Worm (Caenorhabditis elegans) whole organism, early embryonic: ENCODE results near the gene F20B6.4.

Experiments used
- B0310.2 ChIP-seq: sonication (generic microtip); optimal IDR thresholded peaks from 2 replicates; lab custom pipeline; 2016; ENCODE audit warnings: mild to moderate bottlenecking, missing genetic modification characterization, missing compliant biosample characterization
- F13C5.2 ChIP-seq: sonication (generic microtip); optimal IDR thresholded peaks from 2 replicates; lab custom pipeline; 2017; ENCODE audit warnings: mild to moderate bottlenecking, missing genetic modification characterization, inconsistent platforms, missing compliant biosample characterization
- aly-1 ChIP-seq: sonication (generic microtip); optimal IDR thresholded peaks from 2 replicates; lab custom pipeline; 2016; ENCODE audit warnings: missing genetic modification characterization, missing compliant biosample characterization
- ama-1 ChIP-seq: fragments of 150-350 bp; optimal IDR thresholded peaks from 2 replicates; lab custom pipeline; 2014
- ceh-13 ChIP-seq: fragments of 200-800 bp; sonication (Bioruptor generic); optimal IDR thresholded peaks from 2 replicates; lab custom pipeline; 2018; ENCODE audit warnings: mild to moderate bottlenecking, missing genetic modification characterization, missing compliant biosample characterization
- ceh-36 ChIP-seq: sonication (generic microtip); optimal IDR thresholded peaks from 2 replicates; lab custom pipeline; 2016; ENCODE audit warnings: missing genetic modification characterization, inconsistent platforms, missing compliant biosample characterization
- ets-7 ChIP-seq: sonication (generic microtip); optimal IDR thresholded peaks from 2 replicates; lab custom pipeline; 2016; ENCODE audit warnings: missing genotype, missing genetic modification characterization, missing compliant biosample characterization
- flt-1 ChIP-seq: fragments of 200-800 bp; sonication (Bioruptor generic); IDR thresholded peaks from 2 replicates; pipeline ENCODE4 v1.3.6; 2022; ENCODE audit warnings: missing genetic modification characterization, missing compliant biosample characterization
- hmbx-1 ChIP-seq: sonication (generic microtip); optimal IDR thresholded peaks from 2 replicates; lab custom pipeline; 2016; ENCODE audit warnings: mild to moderate bottlenecking, missing genetic modification characterization, missing compliant biosample characterization
- pes-1 ChIP-seq: fragments of 200-800 bp; sonication (Bioruptor generic); IDR thresholded peaks from 2 replicates; pipeline ENCODE4 v1.3.6; 2022; ENCODE audit warnings: missing genetic modification reagents, missing genetic modification characterization, missing compliant biosample characterization
- scrt-1 ChIP-seq: fragments of 200-800 bp; sonication (Bioruptor generic); IDR thresholded peaks from 2 replicates; pipeline ENCODE4 v1.3.6; 2022; ENCODE audit warnings: missing genetic modification characterization, missing compliant biosample characterization
- sea-1 ChIP-seq: fragments of 200-800 bp; sonication (Bioruptor generic); conservative IDR thresholded peaks from 2 replicates; pipeline ENCODE4 v1.3.6; 2022; ENCODE audit warnings: missing genetic modification characterization, missing compliant biosample characterization
- tbx-11 ChIP-seq: fragments of 200-800 bp; sonication (Bioruptor generic); IDR thresholded peaks from 2 replicates; pipeline ENCODE4 v1.3.6; 2022; ENCODE audit warnings: missing genetic modification characterization, missing compliant biosample characterization
- tbx-37 ChIP-seq: fragments of 200-800 bp; sonication (Bioruptor generic); conservative IDR thresholded peaks from 2 replicates; pipeline ENCODE4 v1.3.6; 2022; ENCODE audit warnings: missing genetic modification reagents, missing genetic modification characterization, missing compliant biosample characterization
- tra-4 ChIP-seq: sonication (generic microtip); optimal IDR thresholded peaks from 2 replicates; lab custom pipeline; 2017; ENCODE audit warnings: missing genetic modification characterization, missing compliant biosample characterization

F20B6.4 gene

ce11 chrX:4145051-4145826 lies 51.1 kb downstream of the F20B6.4 start:
- no peak for TF ChIP-seq ceh-13 (GFP tag; lab: Kevin White, UChicago)
- TF ChIP-seq F13C5.2, result peak; percentile 31
- no peak for TF ChIP-seq scrt-1 (GFP tag; lab: Robert Waterston, UW)
- TF ChIP-seq tra-4, result no peak
- no peak for TF ChIP-seq tbx-37 (GFP tag; lab: Robert Waterston, UW)
- no peak for TF ChIP-seq ceh-36 (tag; lab: Kevin White, UChicago)
- no peak for TF ChIP-seq B0310.2 (tag; lab: Kevin White, UChicago)
- peak; percentile 54; the same call in 1 of the 2 replicates for TF ChIP-seq tbx-11
- no peak for TF ChIP-seq hmbx-1
- TF ChIP-seq pes-1 (GFP tag; lab: Robert Waterston, UW), result no peak
- TF ChIP-seq ama-1 (lab: Kevin White, UChicago), result no peak
- TF ChIP-seq aly-1 (tag; lab: Kevin White, UChicago), result no peak
- TF ChIP-seq sea-1 (GFP tag; lab: Robert Waterston, UW), result no peak

ce11 chrX:4144136-4144781 lies 52.1 kb downstream of the F20B6.4 start:
- TF ChIP-seq scrt-1 (GFP tag; lab: Robert Waterston, UW), result no peak
- TF ChIP-seq ceh-13 (GFP tag; lab: Kevin White, UChicago), result no peak
- no peak for TF ChIP-seq ets-7 (tag; lab: Kevin White, UChicago)
- no peak for TF ChIP-seq tra-4
- no peak for TF ChIP-seq B0310.2 (tag; lab: Kevin White, UChicago)
- no peak for TF ChIP-seq ceh-36 (tag; lab: Kevin White, UChicago)
- no peak for TF ChIP-seq flt-1 (GFP tag; lab: Robert Waterston, UW)
- TF ChIP-seq pes-1 (GFP tag; lab: Robert Waterston, UW), result no peak
- TF ChIP-seq hmbx-1, result no peak
- TF ChIP-seq tbx-11, result no peak
- TF ChIP-seq sea-1 (GFP tag; lab: Robert Waterston, UW), result no peak
- no peak for TF ChIP-seq tbx-37 (GFP tag; lab: Robert Waterston, UW)
- no peak for TF ChIP-seq F13C5.2
- TF ChIP-seq aly-1 (tag; lab: Kevin White, UChicago), result no peak
